Fruit fly (Drosophila melanogaster): ENCODE data around the gene ATPsynGL.

ATPsynGL gene

dm6 chr2L:7703534-7703933 lies 43.5 kb upstream of the ATPsynGL start (continued):
- no peak for TF ChIP-seq MBD-R2 (GFP tag; IDR thresholded peaks at IDR 0.05)
- TF ChIP-seq slbo (GFP tag; IDR thresholded peaks at IDR 0.05), result peak; percentile 35
- no peak for TF ChIP-seq ash1 (GFP tag; optimal IDR thresholded peaks at IDR 0.05)
- TF ChIP-seq oc (tag; optimal IDR thresholded peaks at IDR 0.05), result no peak
- TF ChIP-seq ATbp (GFP tag; optimal IDR thresholded peaks at IDR 0.05), result no peak
- no peak for TF ChIP-seq CG3726 (GFP tag; IDR thresholded peaks at IDR 0.05)
- no peak for TF ChIP-seq CG6272 (GFP tag; IDR thresholded peaks at IDR 0.05)
- TF ChIP-seq caup (GFP tag; optimal IDR thresholded peaks at IDR 0.05; ENCODE audit: severe bottlenecking), result no peak
- TF ChIP-seq vfl (GFP tag; optimal IDR thresholded peaks at IDR 0.05), result no peak
- no peak for TF ChIP-seq CG8290 (GFP tag; optimal IDR thresholded peaks at IDR 0.05)
- no peak for TF ChIP-seq CG8290 (tag; optimal IDR thresholded peaks at IDR 0.05)
- no peak for TF ChIP-seq CG7556 (GFP tag; optimal IDR thresholded peaks at IDR 0.05)
- TF ChIP-seq Fer1 (GFP tag; optimal IDR thresholded peaks at IDR 0.05), result no peak
- no peak for TF ChIP-seq Gug (GFP tag; IDR thresholded peaks at IDR 0.05)
- peak; percentile 38; the same call in 1 of the 2 replicates for TF ChIP-seq Drgx (GFP tag; IDR thresholded peaks at IDR 0.05)
- peak; percentile 46 for TF ChIP-seq CG2120 (GFP tag; optimal IDR thresholded peaks at IDR 0.05)
- TF ChIP-seq CG33557 (GFP tag; optimal IDR thresholded peaks at IDR 0.05), result no peak
- no peak for TF ChIP-seq CG7372 (GFP tag; IDR thresholded peaks at IDR 0.05)
- TF ChIP-seq zen (tag; optimal IDR thresholded peaks at IDR 0.05), result no peak
- no peak for TF ChIP-seq Lim3 (GFP tag; IDR thresholded peaks at IDR 0.05)
- TF ChIP-seq GATAe (GFP tag; conservative IDR thresholded peaks at IDR 0.05), result no peak
- TF ChIP-seq trem (tag; optimal IDR thresholded peaks at IDR 0.05), result no peak
- TF ChIP-seq Hmr (GFP tag; optimal IDR thresholded peaks at IDR 0.05), result peak; percentile 35
- TF ChIP-seq lilli (GFP tag; optimal IDR thresholded peaks at IDR 0.05), result no peak
- no peak for TF ChIP-seq CG6765 (GFP tag; optimal IDR thresholded peaks at IDR 0.05)
- TF ChIP-seq gcm2 (GFP tag; optimal IDR thresholded peaks at IDR 0.05), result no peak
- no peak for TF ChIP-seq D19B (GFP tag; optimal IDR thresholded peaks at IDR 0.05)
- no peak for TF ChIP-seq Sox100B (GFP tag; optimal IDR thresholded peaks at IDR 0.05)
- no peak for TF ChIP-seq dati (GFP tag; IDR thresholded peaks at IDR 0.05)
- TF ChIP-seq CG2116 (GFP tag; optimal IDR thresholded peaks at IDR 0.05), result no peak
- no peak for TF ChIP-seq gt (GFP tag; IDR thresholded peaks at IDR 0.05)
- TF ChIP-seq pnt (GFP tag; optimal IDR thresholded peaks at IDR 0.05), result no peak
- TF ChIP-seq CG17361 (GFP tag; IDR thresholded peaks at IDR 0.05), result no peak
- peak in 1 of 2 experiments; percentile 44 for TF ChIP-seq eve (GFP tag; optimal IDR thresholded peaks at IDR 0.05)
- TF ChIP-seq CG12104 (GFP tag; optimal IDR thresholded peaks at IDR 0.05), result no peak
- TF ChIP-seq Scr (GFP tag; IDR thresholded peaks at IDR 0.05; ENCODE audit: partially characterized antibody), result no peak
- no peak for TF ChIP-seq az2 (GFP tag; optimal IDR thresholded peaks at IDR 0.05)
- no peak for TF ChIP-seq CG10654 (GFP tag; optimal IDR thresholded peaks at IDR 0.05)
- TF ChIP-seq Nf-YB (GFP tag; optimal IDR thresholded peaks at IDR 0.05), result no peak
- no peak for TF ChIP-seq CG3995 (GFP tag; optimal IDR thresholded peaks at IDR 0.05)
- peak; percentile 25 for TF ChIP-seq Sox102F (GFP tag; optimal IDR thresholded peaks at IDR 0.05)
- no peak for TF ChIP-seq so (GFP tag; IDR thresholded peaks at IDR 0.05)
- no peak for TF ChIP-seq CG12155 (GFP tag; optimal IDR thresholded peaks at IDR 0.05)
- no peak for TF ChIP-seq gro (GFP tag; optimal IDR thresholded peaks at IDR 0.05)
- no peak for TF ChIP-seq btn (GFP tag; optimal IDR thresholded peaks at IDR 0.05)
- TF ChIP-seq knrl (GFP tag; IDR thresholded peaks at IDR 0.05; ENCODE audit: partially characterized antibody), result no peak
- no peak for TF ChIP-seq CG1024 (GFP tag; IDR thresholded peaks at IDR 0.05)
- no peak for TF ChIP-seq Dp (GFP tag; optimal IDR thresholded peaks at IDR 0.05)
- no peak for TF ChIP-seq CG6654 (GFP tag; optimal IDR thresholded peaks at IDR 0.05)
- TF ChIP-seq CG30403 (GFP tag; optimal IDR thresholded peaks at IDR 0.05), result no peak
- TF ChIP-seq CG18619 (GFP tag; optimal IDR thresholded peaks at IDR 0.05), result peak; percentile 6
- no peak for TF ChIP-seq CG4854 (GFP tag; optimal IDR thresholded peaks at IDR 0.05)
- no peak for TF ChIP-seq gsb-n (tag; optimal IDR thresholded peaks at IDR 0.05)

Measured in whole organism, embryonic.